Worm (Caenorhabditis elegans) whole organism, L1 larva: ENCODE results near the gene ceh-87.

Experiments used
- C04F5.9 ChIP-seq: sonication (generic microtip); optimal IDR thresholded peaks from 2 replicates; lab custom pipeline; 2016; ENCODE audit warnings: missing genetic modification characterization, missing compliant biosample characterization
- C16A3.4 ChIP-seq: fragments of 150-350 bp; optimal IDR thresholded peaks from 2 replicates; lab custom pipeline; 2014; ENCODE audit warnings: missing biosample characterization, missing genetic modification characterization
- C34B4.2 ChIP-seq: sonication (generic microtip); optimal IDR thresholded peaks from 2 replicates; lab custom pipeline; 2017; ENCODE audit warnings: mild to moderate bottlenecking, missing genetic modification characterization, missing compliant biosample characterization
- alr-1 ChIP-seq: fragments of 200-800 bp; sonication (Bioruptor generic); optimal IDR thresholded peaks from 2 replicates; lab custom pipeline; 2018; ENCODE audit warnings: borderline replicate concordance, mild to moderate bottlenecking, missing genetic modification characterization, missing compliant biosample characterization
- aly-2 ChIP-seq: fragments of 150-350 bp; optimal IDR thresholded peaks from 2 replicates; lab custom pipeline; 2014; ENCODE audit warnings: missing biosample characterization, missing genetic modification characterization
- blmp-1 ChIP-seq: fragments of 150-350 bp; optimal IDR thresholded peaks from 2 replicates; lab custom pipeline; 2014; ENCODE audit warnings: missing biosample characterization, missing genetic modification characterization
- ceh-63 ChIP-seq: fragments of 200-800 bp; sonication (Bioruptor generic); optimal IDR thresholded peaks from 2 replicates; lab custom pipeline; 2018; ENCODE audit warnings: mild to moderate bottlenecking, missing genetic modification characterization, missing compliant biosample characterization
- ceh-8 ChIP-seq: fragments of 200-800 bp; sonication (Bioruptor generic); optimal IDR thresholded peaks from 2 replicates; lab custom pipeline; 2018; ENCODE audit warnings: mild to moderate bottlenecking, missing genetic modification characterization, moderate library complexity, missing compliant biosample characterization
- ceh-82 ChIP-seq, 3 experiments: fragments of 150-350 bp in 1 of 3; sonication (generic microtip) in 2 of 3; optimal IDR thresholded peaks; 2 replicates each; lab custom pipeline; 2014 to 2017; ENCODE audit warnings: missing biosample characterization in 3 of 3, missing genetic modification characterization in 3 of 3
- ceh-90 ChIP-seq: sonication (generic microtip); optimal IDR thresholded peaks from 2 replicates; lab custom pipeline; 2016; ENCODE audit warnings: missing genetic modification characterization, missing compliant biosample characterization
- dpl-1 ChIP-seq, 3 experiments: fragments of 150-350 bp in 2 of 3; sonication (generic microtip) in 1 of 3; optimal IDR thresholded peaks; 2 replicates each; lab custom pipeline; 2014 to 2017; ENCODE audit warnings: missing biosample characterization in 3 of 3, missing genetic modification characterization in 3 of 3, missing genetic modification reagents in 3 of 3
- efl-1 ChIP-seq, 4 experiments: fragments of 150-350 bp; optimal IDR thresholded peaks in 3 of 4; peaks in 1 of 4; 1 replicate in 1 of 4; 2 replicates in 3 of 4; lab custom pipeline; 2014; ENCODE audit warnings: missing biosample characterization in 2 of 4, missing genetic modification characterization in 2 of 4, missing genetic modification reagents in 2 of 4
- efl-3 ChIP-seq: fragments of 200-800 bp; sonication (Bioruptor generic); optimal IDR thresholded peaks from 2 replicates; lab custom pipeline; 2018; ENCODE audit warnings: mild to moderate bottlenecking, missing genetic modification characterization, missing compliant biosample characterization
- egl-27 ChIP-seq, 2 experiments: fragments of 150-350 bp in 1 of 2; sonication (generic microtip); optimal IDR thresholded peaks; 3 replicates each; lab custom pipeline; 2017 to 2018; ENCODE audit warnings: missing biosample characterization in 2 of 2, missing genetic modification characterization in 2 of 2, missing genetic modification reagents in 2 of 2
- fkh-10 ChIP-seq: sonication (generic microtip); optimal IDR thresholded peaks from 2 replicates; lab custom pipeline; 2017; ENCODE audit warnings: missing biosample characterization, missing genetic modification reagents, missing genetic modification characterization
- fos-1 ChIP-seq: fragments of 150-350 bp; optimal IDR thresholded peaks from 2 replicates; lab custom pipeline; 2014; ENCODE audit warnings: missing biosample characterization, missing genetic modification characterization
- grh-1 ChIP-seq: fragments of 200-800 bp; sonication (Bioruptor generic); IDR thresholded peaks from 2 replicates; pipeline ENCODE4 v1.3.6; 2022; ENCODE audit warnings: missing genetic modification reagents, missing genetic modification characterization, missing compliant biosample characterization
- hpl-2 ChIP-seq: fragments of 150-350 bp; optimal IDR thresholded peaks from 2 replicates; lab custom pipeline; 2014; ENCODE audit warnings: missing biosample characterization, missing genetic modification reagents, missing genetic modification characterization
- irx-1 ChIP-seq: sonication (generic microtip); optimal IDR thresholded peaks from 2 replicates; lab custom pipeline; 2016; ENCODE audit warnings: missing genetic modification characterization, missing compliant biosample characterization
- isw-1 ChIP-seq: fragments of 200-800 bp; sonication (Bioruptor generic); IDR thresholded peaks from 2 replicates; pipeline ENCODE4 v1.3.6; 2022; ENCODE audit warnings: missing genetic modification characterization, missing compliant biosample characterization
- jun-1 ChIP-seq: fragments of 150-350 bp; optimal IDR thresholded peaks from 2 replicates; lab custom pipeline; 2014; ENCODE audit warnings: missing biosample characterization, missing genetic modification reagents, missing genetic modification characterization
- lin-13 ChIP-seq: fragments of 150-350 bp; optimal IDR thresholded peaks from 2 replicates; lab custom pipeline; 2014; ENCODE audit warnings: missing biosample characterization, missing genetic modification reagents, missing genetic modification characterization
- lin-14 ChIP-seq: fragments of 200-800 bp; sonication (Bioruptor generic); optimal IDR thresholded peaks from 2 replicates; lab custom pipeline; 2018; ENCODE audit warnings: mild to moderate bottlenecking, missing genetic modification characterization, moderate library complexity, missing compliant biosample characterization
- lin-35 ChIP-seq, 2 experiments: fragments of 150-350 bp; optimal IDR thresholded peaks; 2 replicates each; lab custom pipeline; 2014; ENCODE audit warnings: missing biosample characterization in 2 of 2, missing genetic modification characterization in 2 of 2, missing genetic modification reagents in 2 of 2
- lin-39 ChIP-seq: fragments of 150-350 bp; optimal IDR thresholded peaks from 2 replicates; lab custom pipeline; 2014; ENCODE audit warnings: missing biosample characterization, missing genetic modification reagents, missing genetic modification characterization
- lsy-2 ChIP-seq, 2 experiments: fragments of 150-350 bp; optimal IDR thresholded peaks; 2 replicates each; lab custom pipeline; 2014; ENCODE audit warnings: missing biosample characterization in 2 of 2, missing genetic modification characterization in 2 of 2
- mab-9 ChIP-seq: fragments of 200-800 bp; sonication (Bioruptor generic); IDR thresholded peaks from 2 replicates; pipeline ENCODE4 v1.3.6; 2022; ENCODE audit warnings: missing genetic modification reagents, missing genetic modification characterization, missing compliant biosample characterization
- mdl-1 ChIP-seq, 2 experiments: fragments of 150-350 bp; optimal IDR thresholded peaks; 2 replicates each; lab custom pipeline; 2014 to 2017; ENCODE audit warnings: missing biosample characterization in 2 of 2, missing genetic modification characterization in 2 of 2, inconsistent platforms in 1 of 2
- mep-1 ChIP-seq: fragments of 150-350 bp; optimal IDR thresholded peaks from 2 replicates; lab custom pipeline; 2014; ENCODE audit warnings: missing biosample characterization, missing genetic modification characterization
- nhr-11 ChIP-seq: fragments of 150-350 bp; optimal IDR thresholded peaks from 2 replicates; lab custom pipeline; 2014; ENCODE audit warnings: missing biosample characterization, missing genetic modification characterization
- nhr-12 ChIP-seq: sonication (generic microtip); optimal IDR thresholded peaks from 2 replicates; lab custom pipeline; 2017; ENCODE audit warnings: missing biosample characterization, missing genetic modification characterization
- nhr-19 ChIP-seq: fragments of 200-800 bp; sonication (Bioruptor generic); conservative IDR thresholded peaks from 2 replicates; pipeline ENCODE4 v1.3.6; 2022; ENCODE audit warnings: missing genetic modification characterization, missing compliant biosample characterization
- nhr-20 ChIP-seq: sonication (generic microtip); optimal IDR thresholded peaks from 2 replicates; lab custom pipeline; 2016; ENCODE audit warnings: mild to moderate bottlenecking, missing genetic modification characterization, missing compliant biosample characterization
- nhr-237 ChIP-seq: fragments of 150-350 bp; optimal IDR thresholded peaks from 2 replicates; lab custom pipeline; 2014; ENCODE audit warnings: missing biosample characterization, missing genetic modification characterization
- nhr-28 ChIP-seq: fragments of 150-350 bp; optimal IDR thresholded peaks from 2 replicates; lab custom pipeline; 2014; ENCODE audit warnings: missing biosample characterization, missing genetic modification characterization
- nhr-77 ChIP-seq: fragments of 150-350 bp; optimal IDR thresholded peaks from 2 replicates; lab custom pipeline; 2014; ENCODE audit warnings: missing biosample characterization, missing genetic modification characterization
- nhr-84 ChIP-seq: sonication (generic microtip); optimal IDR thresholded peaks from 2 replicates; lab custom pipeline; 2017; ENCODE audit warnings: missing biosample characterization, missing genetic modification characterization
- nhr-85 ChIP-seq: sonication (generic microtip); peaks from one replicate; lab custom pipeline; 2016; ENCODE audit warnings: missing genetic modification characterization, inconsistent platforms, missing compliant biosample characterization
- nhr-90 ChIP-seq: sonication (generic microtip); optimal IDR thresholded peaks from 2 replicates; lab custom pipeline; 2016; ENCODE audit warnings: mild to moderate bottlenecking, missing genetic modification characterization, missing compliant biosample characterization; ENCODE audit not compliant: poor library complexity
- pag-3 ChIP-seq: sonication (generic microtip); optimal IDR thresholded peaks from 2 replicates; lab custom pipeline; 2017; ENCODE audit warnings: missing genetic modification characterization, mild to moderate bottlenecking, missing compliant biosample characterization, antibody characterized with exemption, borderline replicate concordance; ENCODE audit not compliant: insufficient read depth
- pax-3 ChIP-seq: fragments of 200-800 bp; sonication (Bioruptor generic); optimal IDR thresholded peaks from 2 replicates; lab custom pipeline; 2018; ENCODE audit warnings: mild to moderate bottlenecking, missing genetic modification characterization, moderate library complexity, missing compliant biosample characterization
- pqm-1 ChIP-seq: sonication (generic microtip); optimal IDR thresholded peaks from 3 replicates; lab custom pipeline; 2017; ENCODE audit warnings: missing biosample characterization, missing genetic modification characterization
- snpc-4 ChIP-seq: fragments of 150-350 bp; optimal IDR thresholded peaks from 2 replicates; lab custom pipeline; 2014; ENCODE audit warnings: missing biosample characterization, missing genetic modification characterization
- snu-23 ChIP-seq: sonication (generic microtip); optimal IDR thresholded peaks from 2 replicates; lab custom pipeline; 2016; ENCODE audit warnings: missing genetic modification characterization, missing compliant biosample characterization
- sox-4 ChIP-seq: sonication (generic microtip); optimal IDR thresholded peaks from 2 replicates; lab custom pipeline; 2016; ENCODE audit warnings: missing genetic modification characterization, missing compliant biosample characterization
- sup-37 ChIP-seq: fragments of 200-800 bp; sonication (Bioruptor generic); optimal IDR thresholded peaks from 2 replicates; lab custom pipeline; 2018; ENCODE audit warnings: mild to moderate bottlenecking, missing genetic modification characterization, missing compliant biosample characterization
- tbx-2 ChIP-seq: sonication (generic microtip); optimal IDR thresholded peaks from 2 replicates; lab custom pipeline; 2016; ENCODE audit warnings: missing genetic modification characterization, missing compliant biosample characterization
- tlp-1 ChIP-seq: fragments of 150-350 bp; optimal IDR thresholded peaks from 2 replicates; lab custom pipeline; 2014; ENCODE audit warnings: missing biosample characterization, missing genetic modification characterization
- unc-62 ChIP-seq: fragments of 150-350 bp; optimal IDR thresholded peaks from 2 replicates; lab custom pipeline; 2014; ENCODE audit warnings: missing biosample characterization, missing genetic modification reagents, missing genetic modification characterization
- unc-98 ChIP-seq: fragments of 200-800 bp; sonication (Bioruptor generic); IDR thresholded peaks from 2 replicates; pipeline ENCODE4 v1.3.6; 2022; ENCODE audit warnings: missing genetic modification characterization, missing compliant biosample characterization
- vab-15 ChIP-seq: sonication (generic microtip); optimal IDR thresholded peaks from 2 replicates; lab custom pipeline; 2017; ENCODE audit warnings: missing genotype, mild to moderate bottlenecking, missing genetic modification characterization, missing compliant biosample characterization
- xbp-1 ChIP-seq: sonication (generic microtip); optimal IDR thresholded peaks from 2 replicates; lab custom pipeline; 2016; ENCODE audit warnings: missing genetic modification characterization, missing compliant biosample characterization
- ztf-11 ChIP-seq, 2 experiments: sonication (generic microtip); optimal IDR thresholded peaks; 2 replicates each; lab custom pipeline; 2016 to 2017; ENCODE audit warnings: missing genetic modification characterization in 2 of 2, missing biosample characterization in 1 of 2, missing compliant biosample characterization in 1 of 2

The ceh-87 gene

ce11 chrII:2649015-2649414, 35.1 kb downstream of the ceh-87 start (continued):
- TF ChIP-seq hpl-2 (no peak), jun-1 (no peak), nhr-237 (no peak), isw-1 (GFP tag; lab: Robert Waterston, UW) (no peak), nhr-19 (0 out of 2 replicates have a peak, but pooled peaks have one; percentile 9), nhr-77 (no peak), ceh-82 (tag; optimal IDR thresholded peaks at IDR 0.05; lab: Kevin White, UChicago) (no peak), ceh-8 (GFP tag; lab: Kevin White, UChicago) (no peak), snu-23 (GFP tag; lab: Kevin White, UChicago) (peak; percentile 68), irx-1 (tag; lab: Kevin White, UChicago) (no peak), efl-1 (optimal IDR thresholded peaks at IDR 0.05; lab: Kevin White, UChicago) (peak; percentile 50 to 61), efl-1 (GFP tag; optimal IDR thresholded peaks at IDR 0.05 in 1 of 2; lab: Kevin White, UChicago) (peak; percentile 34 to 67), fos-1 (tag; lab: Kevin White, UChicago) (no peak), tbx-2 (tag; lab: Kevin White, UChicago) (no peak), nhr-11 (no peak), efl-3 (GFP tag; lab: Kevin White, UChicago) (no peak), lin-14 (GFP tag; lab: Kevin White, UChicago) (peak; percentile 76), mdl-1 (tag; optimal IDR thresholded peaks at IDR 0.05; lab: Kevin White, UChicago) (no peak), ztf-11 (tag; optimal IDR thresholded peaks at IDR 0.05; lab: Kevin White, UChicago) (no peak), grh-1 (no peak), C34B4.2 (no peak), nhr-85 (tag; lab: Kevin White, UChicago) (peak; percentile 47), C04F5.9 (tag; lab: Kevin White, UChicago) (no peak), nhr-84 (tag; lab: Kevin White, UChicago) (no peak), lin-35 (GFP tag; optimal IDR thresholded peaks at IDR 0.05; lab: Kevin White, UChicago) (peak; percentile 5 to 11), lin-39 (tag; lab: Kevin White, UChicago) (no peak), unc-62 (GFP tag; lab: Kevin White, UChicago) (no peak), alr-1 (tag; lab: Kevin White, UChicago) (no peak), ceh-63 (GFP tag; lab: Kevin White, UChicago) (no peak), vab-15 (tag; lab: Kevin White, UChicago) (no peak), nhr-90 (no peak), lin-13 (GFP tag; lab: Kevin White, UChicago) (peak; percentile 38), nhr-20 (tag; lab: Kevin White, UChicago) (peak; percentile 49), pag-3 (no peak), tlp-1 (tag; lab: Kevin White, UChicago) (no peak), ceh-90 (tag; lab: Kevin White, UChicago) (no peak), mab-9 (GFP tag; lab: Robert Waterston, UW) (no peak), pqm-1 (tag; lab: Kevin White, UChicago) (no peak), pax-3 (tag; lab: Kevin White, UChicago) (no peak), unc-98 (GFP tag; lab: Robert Waterston, UW) (no peak), dpl-1 (GFP tag; optimal IDR thresholded peaks at IDR 0.05; lab: Kevin White, UChicago) (peak; percentile 9 to 54 (median 35)), nhr-28 (tag; lab: Kevin White, UChicago) (no peak), sup-37 (no peak), aly-2 (tag; lab: Kevin White, UChicago) (no peak), egl-27 (tag; optimal IDR thresholded peaks at IDR 0.05; lab: Kevin White, UChicago) (no peak), blmp-1 (tag; lab: Kevin White, UChicago) (no peak), mep-1 (tag; lab: Kevin White, UChicago) (peak; percentile 44), sox-4 (tag; lab: Kevin White, UChicago) (no peak), xbp-1 (peak; percentile 21), snpc-4 (tag; lab: Kevin White, UChicago) (no peak), nhr-12 (no peak), fkh-10 (GFP tag; lab: Kevin White, UChicago) (no peak), lsy-2 (tag; optimal IDR thresholded peaks at IDR 0.05; lab: Kevin White, UChicago) (peak; percentile 26 to 51), C16A3.4 (tag; lab: Kevin White, UChicago) (no peak)
